Fruit fly (Drosophila melanogaster) whole organism, pupa: ENCODE data around the gene CG9257.

ENCODE experiments used
- CG15710 ChIP-seq: fragments of 200-800 bp; sonication (Bioruptor generic); optimal IDR thresholded peaks from 2 replicates; lab custom pipeline; 2018; ENCODE audit warnings: missing biosample characterization, mild to moderate bottlenecking, missing genetic modification characterization, moderate library complexity
- CG8159 ChIP-seq: fragments of 200-800 bp; sonication (Bioruptor generic); optimal IDR thresholded peaks from 3 replicates; lab custom pipeline; 2018; ENCODE audit warnings: missing biosample characterization, mild to moderate bottlenecking, missing genetic modification characterization, moderate library complexity
- CG9948 ChIP-seq: fragments of 200-800 bp; sonication (Bioruptor generic); optimal IDR thresholded peaks from 2 replicates; lab custom pipeline; 2018; ENCODE audit warnings: missing biosample characterization, mild to moderate bottlenecking, missing genetic modification characterization, moderate library complexity
- fd96Ca ChIP-seq: fragments of 200-800 bp; sonication (Bioruptor generic); IDR thresholded peaks from 3 replicates; pipeline ENCODE4 v1.3.6; 2022; ENCODE audit warnings: missing biosample characterization, missing genetic modification characterization

dm6 chr2L:21086406-21086805, 16.1 kb upstream of the CG9257 start, which contains the start of gene CG33509:
- TF ChIP-seq CG8159 (no peak), CG15710 (tag; lab: Kevin White, UChicago) (no peak), CG9948 (no peak), fd96Ca (GFP tag; lab: Robert Waterston, UW) (no peak)
